Worm (Caenorhabditis elegans) whole organism, midembryonic: Measurements from ENCODE around the gene rha-1.

Experiments
- T22C8.4 ChIP-seq: fragments of 200-800 bp; sonication (Bioruptor generic); IDR thresholded peaks from 2 replicates; pipeline ENCODE4 v1.3.6; 2022; ENCODE audit warnings: missing genetic modification characterization, missing compliant biosample characterization
- cog-1 ChIP-seq: sonication (generic microtip); optimal IDR thresholded peaks from 2 replicates; lab custom pipeline; 2016; ENCODE audit warnings: missing genetic modification characterization, missing compliant biosample characterization
- flt-1 ChIP-seq: fragments of 200-800 bp; sonication (Bioruptor generic); IDR thresholded peaks from 2 replicates; pipeline ENCODE4 v1.3.6; 2022; ENCODE audit warnings: missing genetic modification characterization, missing compliant biosample characterization
- klf-2 ChIP-seq: fragments of 200-800 bp; sonication (Bioruptor generic); conservative IDR thresholded peaks from 2 replicates; pipeline ENCODE4 v1.3.6; 2022; ENCODE audit warnings: missing genetic modification reagents, missing genetic modification characterization, missing compliant biosample characterization
- med-1 ChIP-seq: sonication (generic microtip); optimal IDR thresholded peaks from 2 replicates; lab custom pipeline; 2017; ENCODE audit warnings: missing genetic modification characterization, mild to moderate bottlenecking, missing compliant biosample characterization, antibody characterized with exemption, missing genetic modification reagents; ENCODE audit not compliant: insufficient read depth
- ref-1 ChIP-seq: fragments of 200-800 bp; sonication (Bioruptor generic); conservative IDR thresholded peaks from 2 replicates; pipeline ENCODE4 v1.3.6; 2022; ENCODE audit warnings: missing genetic modification reagents, missing genetic modification characterization, missing compliant biosample characterization
- tab-1 ChIP-seq: fragments of 200-800 bp; sonication (Bioruptor generic); IDR thresholded peaks from 2 replicates; pipeline ENCODE4 v1.3.6; 2022; ENCODE audit warnings: missing genetic modification characterization, missing compliant biosample characterization
- ztf-23 ChIP-seq: fragments of 200-800 bp; sonication (Bioruptor generic); IDR thresholded peaks from 2 replicates; pipeline ENCODE4 v1.3.6; 2022; ENCODE audit warnings: missing genetic modification reagents, missing genetic modification characterization, missing compliant biosample characterization
- ztf-29 ChIP-seq: fragments of 200-800 bp; sonication (Bioruptor generic); IDR thresholded peaks from 2 replicates; pipeline ENCODE4 v1.3.6; 2022; ENCODE audit warnings: missing genetic modification reagents, missing genetic modification characterization, missing compliant biosample characterization

rha-1 gene

DNA sequence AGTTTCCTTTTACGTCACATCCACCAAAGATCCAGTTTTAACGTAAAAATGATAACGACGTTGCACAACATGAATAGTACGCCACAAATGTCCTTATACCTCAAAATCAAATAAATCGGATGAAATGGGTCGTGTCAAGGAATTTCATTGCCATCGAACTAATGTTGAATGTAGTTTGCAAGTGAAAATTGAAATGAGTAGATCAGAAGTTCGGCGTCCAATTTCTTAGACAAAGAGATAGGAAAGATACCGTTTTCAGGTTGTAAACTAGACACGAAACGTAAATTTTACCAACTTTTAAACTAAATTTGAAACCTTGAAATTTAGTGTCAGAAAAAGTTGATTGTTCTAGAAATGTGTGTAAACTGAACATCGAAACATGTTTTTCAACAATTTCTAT lies 28.6 kb downstream of the rha-1 start:
- TF ChIP-seq ztf-29 (GFP tag; lab: Robert Waterston, UW) = no peak
- TF ChIP-seq klf-2 (GFP tag; lab: Robert Waterston, UW) = no peak
- TF ChIP-seq flt-1 (GFP tag; lab: Robert Waterston, UW) = no peak
- TF ChIP-seq T22C8.4 (GFP tag; lab: Robert Waterston, UW) = no peak
- no peak for TF ChIP-seq ref-1 (GFP tag; lab: Robert Waterston, UW)
- TF ChIP-seq cog-1 (tag; lab: Kevin White, UChicago) = no peak
- TF ChIP-seq ztf-23 (GFP tag; lab: Robert Waterston, UW) = no peak
- TF ChIP-seq med-1 (GFP tag; lab: Kevin White, UChicago) = no peak
- no peak for TF ChIP-seq tab-1 (GFP tag; lab: Robert Waterston, UW)

DNA sequence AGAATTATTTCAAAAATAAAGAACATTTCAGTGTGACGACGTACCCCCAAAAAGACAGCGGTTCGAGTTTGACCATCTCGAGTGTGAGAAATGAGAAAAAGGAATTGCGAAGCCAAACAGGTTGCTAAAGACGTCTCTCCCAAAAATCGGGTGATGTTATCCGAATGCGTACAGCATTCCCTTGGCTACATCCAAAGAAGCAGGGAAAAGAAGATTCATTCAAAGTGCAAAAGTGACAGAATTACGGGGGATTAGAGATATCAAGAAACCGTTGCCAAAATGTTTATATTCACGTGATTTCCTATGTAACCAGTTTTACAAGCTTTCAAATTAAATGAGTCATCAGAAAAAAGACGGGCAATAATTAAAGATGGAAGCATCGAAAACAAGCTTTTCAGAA lies 29.5 kb downstream of the rha-1 start:
- no peak for TF ChIP-seq ztf-29 (GFP tag; lab: Robert Waterston, UW)
- TF ChIP-seq ref-1 (GFP tag; lab: Robert Waterston, UW) = no peak
- no peak for TF ChIP-seq cog-1 (tag; lab: Kevin White, UChicago)
- TF ChIP-seq klf-2 (GFP tag; lab: Robert Waterston, UW) = no peak
- TF ChIP-seq med-1 (GFP tag; lab: Kevin White, UChicago) = no peak
- TF ChIP-seq ztf-23 (GFP tag; lab: Robert Waterston, UW) = no peak
- TF ChIP-seq T22C8.4 (GFP tag; lab: Robert Waterston, UW) = no peak
- no peak for TF ChIP-seq tab-1 (GFP tag; lab: Robert Waterston, UW)
- no peak for TF ChIP-seq flt-1 (GFP tag; lab: Robert Waterston, UW)

DNA sequence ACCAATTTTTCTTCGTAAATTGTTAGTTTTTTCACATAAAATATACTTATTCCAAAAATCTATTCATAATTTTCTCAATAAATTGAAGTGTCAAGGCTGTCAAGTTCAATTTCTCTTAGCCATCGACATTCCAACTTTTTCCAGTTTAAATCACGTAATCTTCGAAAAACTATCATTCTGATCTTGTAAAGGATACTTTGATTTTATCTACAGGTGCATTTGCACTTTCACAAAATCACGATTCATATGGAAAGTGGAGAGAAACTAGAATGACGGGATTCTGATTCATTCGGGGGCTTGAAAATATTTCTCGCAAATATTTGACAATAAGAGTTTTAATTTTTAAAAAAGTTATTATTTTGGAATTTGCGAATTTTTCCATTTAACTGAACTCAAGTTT lies 30.2 kb downstream of the rha-1 start:
- no peak for TF ChIP-seq ztf-23 (GFP tag; lab: Robert Waterston, UW)
- no peak for TF ChIP-seq T22C8.4 (GFP tag; lab: Robert Waterston, UW)
- TF ChIP-seq med-1 (GFP tag; lab: Kevin White, UChicago) = no peak
- TF ChIP-seq flt-1 (GFP tag; lab: Robert Waterston, UW) = no peak
- no peak for TF ChIP-seq tab-1 (GFP tag; lab: Robert Waterston, UW)
- TF ChIP-seq ref-1 (GFP tag; lab: Robert Waterston, UW) = no peak
- no peak for TF ChIP-seq klf-2 (GFP tag; lab: Robert Waterston, UW)
- no peak for TF ChIP-seq cog-1 (tag; lab: Kevin White, UChicago)
- no peak for TF ChIP-seq ztf-29 (GFP tag; lab: Robert Waterston, UW)

DNA sequence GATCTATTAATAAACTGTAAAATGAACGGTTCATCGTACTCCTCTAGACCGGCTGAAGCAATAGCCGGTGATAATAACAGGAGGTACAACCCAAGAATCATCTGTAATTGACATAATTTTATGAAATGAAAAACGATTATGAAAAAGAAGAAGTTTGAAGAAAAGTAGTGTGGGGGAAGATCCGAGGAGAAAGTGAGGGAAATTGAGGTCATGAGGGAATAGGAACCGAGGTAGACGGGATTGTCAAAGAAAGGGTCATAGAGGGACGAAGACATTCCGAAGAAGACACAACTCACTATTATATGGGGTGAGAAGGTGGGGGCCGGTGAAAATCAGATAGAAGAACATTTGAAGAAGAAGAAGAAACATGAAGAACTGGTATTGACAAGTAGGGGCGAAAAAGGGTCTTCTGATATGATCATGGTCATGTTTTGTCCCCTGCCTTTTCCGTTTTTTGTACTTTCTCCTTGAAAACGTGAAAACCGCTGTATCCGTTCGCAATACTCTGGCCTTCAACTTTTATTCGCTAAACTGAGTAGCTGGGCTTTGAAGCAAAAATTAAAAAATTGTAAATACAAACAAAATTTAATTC lies 31.4 kb downstream of the rha-1 start, which contains the start of gene oac-46:
Gene oac-46 (minus strand): TSS at position 101 of the 592 bp plus-strand sequence.
- TF ChIP-seq ztf-23 (GFP tag; lab: Robert Waterston, UW) (no peak), flt-1 (GFP tag; lab: Robert Waterston, UW) (no peak), ztf-29 (GFP tag; lab: Robert Waterston, UW) (no peak), klf-2 (GFP tag; lab: Robert Waterston, UW) (no peak), tab-1 (GFP tag; lab: Robert Waterston, UW) (no peak), T22C8.4 (GFP tag; lab: Robert Waterston, UW) (no peak)

DNA sequence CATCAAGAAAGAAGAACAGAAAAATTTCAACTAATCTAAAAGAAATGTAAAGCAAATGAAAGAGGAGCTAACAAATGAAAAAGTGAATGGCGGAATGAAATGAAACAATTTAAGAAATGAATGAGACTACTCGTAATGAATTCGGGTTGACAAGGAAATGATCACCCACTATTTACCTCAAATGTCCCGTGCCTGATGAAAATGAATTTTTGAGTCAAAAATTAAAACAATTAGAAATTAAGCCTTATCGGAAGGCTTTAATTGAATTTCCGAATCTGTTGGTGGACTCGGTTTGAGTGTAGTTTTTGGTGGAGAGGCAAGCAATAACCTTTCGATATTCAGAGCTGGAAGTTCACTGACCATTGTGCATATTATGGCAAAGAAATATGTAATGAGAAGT lies 34.5 kb downstream of the rha-1 start:
- TF ChIP-seq cog-1 (tag; lab: Kevin White, UChicago) = no peak
- no peak for TF ChIP-seq flt-1 (GFP tag; lab: Robert Waterston, UW)
- no peak for TF ChIP-seq ztf-23 (GFP tag; lab: Robert Waterston, UW)
- no peak for TF ChIP-seq tab-1 (GFP tag; lab: Robert Waterston, UW)
- TF ChIP-seq ztf-29 (GFP tag; lab: Robert Waterston, UW) = no peak
- TF ChIP-seq klf-2 (GFP tag; lab: Robert Waterston, UW) = no peak
- no peak for TF ChIP-seq med-1 (GFP tag; lab: Kevin White, UChicago)
- no peak for TF ChIP-seq T22C8.4 (GFP tag; lab: Robert Waterston, UW)

DNA sequence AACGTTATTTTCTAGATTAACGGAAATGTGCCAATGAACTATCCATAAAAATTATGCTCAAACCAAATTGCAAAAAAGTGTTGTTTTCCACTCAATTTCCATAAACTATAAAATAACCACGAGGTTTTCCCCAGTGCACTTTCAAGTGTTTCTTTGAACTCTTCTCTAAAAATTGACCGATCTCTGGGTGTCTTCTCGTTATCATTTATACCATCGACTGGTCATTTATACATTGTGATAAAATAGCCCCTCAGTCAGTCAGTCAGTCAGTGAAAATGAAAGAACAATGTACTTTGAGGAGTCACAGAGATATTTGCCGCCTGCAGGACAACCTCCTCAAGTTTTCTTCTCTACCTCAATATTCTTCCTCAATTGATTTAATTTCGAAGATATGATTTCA lies 37.5 kb downstream of the rha-1 start:
- TF ChIP-seq ref-1 (GFP tag; lab: Robert Waterston, UW) = no peak
- TF ChIP-seq med-1 (GFP tag; lab: Kevin White, UChicago) = no peak
- TF ChIP-seq ztf-23 (GFP tag; lab: Robert Waterston, UW) = no peak
- no peak for TF ChIP-seq tab-1 (GFP tag; lab: Robert Waterston, UW)
- TF ChIP-seq T22C8.4 (GFP tag; lab: Robert Waterston, UW) = no peak
- TF ChIP-seq cog-1 (tag; lab: Kevin White, UChicago) = no peak
- TF ChIP-seq ztf-29 (GFP tag; lab: Robert Waterston, UW) = no peak
- TF ChIP-seq flt-1 (GFP tag; lab: Robert Waterston, UW) = no peak

DNA sequence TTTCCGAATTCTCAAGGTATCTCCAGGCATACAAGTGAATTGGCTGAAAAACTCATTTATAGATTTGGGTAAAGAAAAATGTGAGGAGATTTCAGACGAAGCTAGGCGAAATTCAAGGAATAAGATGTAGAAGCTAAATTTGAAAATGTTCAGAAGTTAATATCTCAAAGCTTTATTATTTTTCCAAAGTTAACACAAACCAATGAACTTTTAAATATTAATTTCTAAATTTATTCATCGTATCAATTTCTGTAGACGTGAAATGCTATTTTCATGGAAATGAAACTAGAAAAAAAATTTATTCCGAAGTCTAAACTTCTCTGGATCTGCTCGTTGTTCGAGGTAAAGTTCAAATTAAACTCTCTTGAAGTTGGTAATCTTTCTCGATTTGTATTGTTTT lies 38.2 kb downstream of the rha-1 start, which contains the start of gene agxt-1:
Gene agxt-1 (plus strand): TSS at position 301 of the 400 bp plus-strand sequence.
- TF ChIP-seq ref-1 (GFP tag; lab: Robert Waterston, UW) = no peak
- no peak for TF ChIP-seq med-1 (GFP tag; lab: Kevin White, UChicago)
- no peak for TF ChIP-seq T22C8.4 (GFP tag; lab: Robert Waterston, UW)
- TF ChIP-seq ztf-29 (GFP tag; lab: Robert Waterston, UW) = no peak
- no peak for TF ChIP-seq klf-2 (GFP tag; lab: Robert Waterston, UW)
- TF ChIP-seq ztf-23 (GFP tag; lab: Robert Waterston, UW) = no peak
- TF ChIP-seq cog-1 (tag; lab: Kevin White, UChicago) = no peak
- no peak for TF ChIP-seq flt-1 (GFP tag; lab: Robert Waterston, UW)
- no peak for TF ChIP-seq tab-1 (GFP tag; lab: Robert Waterston, UW)

DNA sequence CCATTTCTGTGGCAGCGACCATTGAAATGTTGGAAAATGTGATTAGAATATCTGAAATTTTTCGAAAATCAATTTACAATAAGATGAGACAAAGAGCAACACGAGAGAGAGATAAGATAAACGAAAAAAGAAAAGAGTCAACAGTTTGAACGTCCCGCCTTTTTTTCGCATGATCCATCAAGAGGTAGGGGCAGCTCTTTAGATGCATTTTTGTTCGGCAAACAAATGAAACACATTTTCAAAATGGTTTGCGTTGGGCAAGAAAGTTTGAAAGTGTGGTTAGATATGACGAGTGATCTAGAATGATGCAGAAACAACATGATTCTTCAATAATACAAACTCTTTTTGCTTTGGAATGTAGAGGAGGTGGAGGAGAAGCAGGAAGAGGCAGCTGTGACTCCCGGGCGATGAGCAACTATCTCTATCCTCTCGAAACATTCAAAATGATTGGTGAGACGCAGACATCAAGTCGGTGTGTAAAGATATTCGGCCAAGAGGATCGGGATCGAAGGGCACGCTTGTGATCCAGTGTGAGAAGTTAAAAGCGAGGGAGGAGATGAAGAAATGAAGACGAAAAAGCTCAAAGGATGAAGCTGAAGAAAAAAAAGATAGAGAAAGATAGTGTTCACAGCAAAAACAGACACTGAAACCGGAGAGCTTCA lies 38.9 kb downstream of the rha-1 start, which contains the start of gene F46C5.6:
Gene F46C5.6 (minus strand): TSS at position 51 of the 662 bp plus-strand sequence.
- TF ChIP-seq ztf-29 (GFP tag; lab: Robert Waterston, UW) = no peak
- no peak for TF ChIP-seq tab-1 (GFP tag; lab: Robert Waterston, UW)
- no peak for TF ChIP-seq ref-1 (GFP tag; lab: Robert Waterston, UW)
- TF ChIP-seq klf-2 (GFP tag; lab: Robert Waterston, UW) = no peak
- no peak for TF ChIP-seq ztf-23 (GFP tag; lab: Robert Waterston, UW)
- TF ChIP-seq flt-1 (GFP tag; lab: Robert Waterston, UW) = no peak
- TF ChIP-seq T22C8.4 (GFP tag; lab: Robert Waterston, UW) = no peak
- TF ChIP-seq cog-1 (tag; lab: Kevin White, UChicago) = no peak
- no peak for TF ChIP-seq med-1 (GFP tag; lab: Kevin White, UChicago)
